Worm (Caenorhabditis elegans) whole organism, L1 larva: Measurements from ENCODE around the gene srz-94.

Experiments used
- elt-2 ChIP-seq: sonication (generic microtip); optimal IDR thresholded peaks from 2 replicates; lab custom pipeline; 2016; ENCODE audit warnings: missing genetic modification characterization, mild to moderate bottlenecking, inconsistent platforms, missing compliant biosample characterization, missing genetic modification reagents
- fkh-10 ChIP-seq: sonication (generic microtip); optimal IDR thresholded peaks from 2 replicates; lab custom pipeline; 2017; ENCODE audit warnings: missing biosample characterization, missing genetic modification reagents, missing genetic modification characterization
- fos-1 ChIP-seq: fragments of 150-350 bp; optimal IDR thresholded peaks from 2 replicates; lab custom pipeline; 2014; ENCODE audit warnings: missing biosample characterization, missing genetic modification characterization
- jun-1 ChIP-seq: fragments of 150-350 bp; optimal IDR thresholded peaks from 2 replicates; lab custom pipeline; 2014; ENCODE audit warnings: missing biosample characterization, missing genetic modification reagents, missing genetic modification characterization
- nhr-12 ChIP-seq: sonication (generic microtip); optimal IDR thresholded peaks from 2 replicates; lab custom pipeline; 2017; ENCODE audit warnings: missing biosample characterization, missing genetic modification characterization
- nhr-28 ChIP-seq: fragments of 150-350 bp; optimal IDR thresholded peaks from 2 replicates; lab custom pipeline; 2014; ENCODE audit warnings: missing biosample characterization, missing genetic modification characterization
- pag-3 ChIP-seq: sonication (generic microtip); optimal IDR thresholded peaks from 2 replicates; lab custom pipeline; 2017; ENCODE audit warnings: missing genetic modification characterization, mild to moderate bottlenecking, missing compliant biosample characterization, antibody characterized with exemption, borderline replicate concordance; ENCODE audit not compliant: insufficient read depth
- rnt-1 ChIP-seq: sonication (generic microtip); optimal IDR thresholded peaks from 2 replicates; lab custom pipeline; 2016; ENCODE audit warnings: mild to moderate bottlenecking, missing genetic modification characterization, moderate library complexity, missing compliant biosample characterization
- snu-23 ChIP-seq: sonication (generic microtip); optimal IDR thresholded peaks from 2 replicates; lab custom pipeline; 2016; ENCODE audit warnings: missing genetic modification characterization, missing compliant biosample characterization
- unc-130 ChIP-seq: fragments of 150-350 bp; optimal IDR thresholded peaks from 2 replicates; lab custom pipeline; 2017; ENCODE audit warnings: missing biosample characterization, missing genetic modification characterization, inconsistent platforms
- xbp-1 ChIP-seq: sonication (generic microtip); optimal IDR thresholded peaks from 2 replicates; lab custom pipeline; 2016; ENCODE audit warnings: missing genetic modification characterization, missing compliant biosample characterization
- zag-1 ChIP-seq: fragments of 150-350 bp; optimal IDR thresholded peaks from 2 replicates; lab custom pipeline; 2014; ENCODE audit warnings: missing biosample characterization, missing genetic modification characterization

DNA sequence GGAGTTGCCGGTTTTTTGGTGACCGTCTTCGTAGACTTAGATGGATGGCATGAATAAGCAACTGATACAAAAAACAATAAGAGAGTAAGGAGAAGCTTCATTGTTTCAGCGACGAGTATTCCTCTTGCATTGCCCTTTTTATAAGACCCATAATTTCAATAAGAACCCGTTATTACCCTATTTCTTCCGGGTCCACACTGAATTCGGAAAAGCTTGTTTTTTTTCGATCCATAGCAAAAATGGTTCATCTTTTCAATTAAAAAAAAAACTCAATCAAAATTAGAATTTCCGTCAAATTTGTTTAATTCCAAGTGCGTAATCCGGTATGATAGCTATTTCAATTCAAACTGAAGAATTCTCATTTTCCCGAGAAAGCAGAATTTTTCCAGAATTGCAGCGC is 48.7 kb downstream of the srz-94 start, which contains the start of gene Y102A5C.40:
- TF ChIP-seq fkh-10 (GFP tag; lab: Kevin White, UChicago) (no peak), zag-1 (no peak), jun-1 (tag; lab: Kevin White, UChicago) (no peak), fos-1 (tag; lab: Kevin White, UChicago) (no peak), unc-130 (no peak), nhr-28 (tag; lab: Kevin White, UChicago) (no peak), rnt-1 (tag; lab: Kevin White, UChicago) (no peak), pag-3 (tag; lab: Kevin White, UChicago) (no peak), elt-2 (tag; lab: Kevin White, UChicago) (no peak), nhr-12 (tag; lab: Kevin White, UChicago) (no peak), xbp-1 (tag; lab: Kevin White, UChicago) (no peak), snu-23 (no peak)
